Fruit fly (Drosophila melanogaster) whole organism, adult: ENCODE results near the gene Alh.

ENCODE experiments used
- CG11617 ChIP-seq: fragments of 200-800 bp; sonication (Bioruptor generic); optimal IDR thresholded peaks from 2 replicates; lab custom pipeline; 2017; ENCODE audit warnings: mild to moderate bottlenecking, missing biosample characterization, missing genetic modification reagents, missing genetic modification characterization
- CG12768 ChIP-seq: fragments of 200-800 bp; sonication (Bioruptor generic); optimal IDR thresholded peaks from 2 replicates; lab custom pipeline; 2017; ENCODE audit warnings: missing biosample characterization, missing genetic modification characterization, mild to moderate bottlenecking, moderate library complexity, missing genetic modification reagents
- CG14711 ChIP-seq: fragments of 200-800 bp; sonication (Bioruptor generic); optimal IDR thresholded peaks from 2 replicates; lab custom pipeline; 2018; ENCODE audit warnings: missing biosample characterization, mild to moderate bottlenecking, missing genetic modification characterization, moderate library complexity
- CG1620 ChIP-seq: fragments of 200-800 bp; sonication (Bioruptor generic); optimal IDR thresholded peaks from 2 replicates; lab custom pipeline; 2016; ENCODE audit warnings: missing biosample characterization, missing genetic modification characterization
- CG33017 ChIP-seq: fragments of 200-800 bp; sonication (Bioruptor generic); optimal IDR thresholded peaks from 2 replicates; lab custom pipeline; 2018; ENCODE audit warnings: missing biosample characterization, mild to moderate bottlenecking, missing genetic modification characterization, moderate library complexity
- CG5204 ChIP-seq: fragments of 200-800 bp; sonication (Bioruptor generic); optimal IDR thresholded peaks from 2 replicates; lab custom pipeline; 2016; ENCODE audit warnings: missing biosample characterization, missing genetic modification characterization
- CG7045 ChIP-seq: fragments of 200-800 bp; sonication (Bioruptor generic); optimal IDR thresholded peaks from 2 replicates; lab custom pipeline; 2017; ENCODE audit warnings: missing biosample characterization, mild to moderate bottlenecking, missing genetic modification characterization
- CG7101 ChIP-seq: fragments of 200-800 bp; sonication (Bioruptor generic); optimal IDR thresholded peaks from 2 replicates; lab custom pipeline; 2018; ENCODE audit warnings: missing biosample characterization, mild to moderate bottlenecking, missing genetic modification characterization, moderate library complexity
- Clk ChIP-seq: fragments of 200-800 bp; sonication (Bioruptor generic); optimal IDR thresholded peaks from 2 replicates; lab custom pipeline; 2017; ENCODE audit warnings: missing biosample characterization, missing genetic modification characterization
- Crg-1 ChIP-seq: fragments of 200-800 bp; sonication (Bioruptor generic); optimal IDR thresholded peaks from 2 replicates; lab custom pipeline; 2016; ENCODE audit warnings: missing biosample characterization, missing genetic modification characterization
- Hr96 ChIP-seq: fragments of 200-800 bp; sonication (Bioruptor generic); optimal IDR thresholded peaks from 2 replicates; lab custom pipeline; 2016; ENCODE audit warnings: missing biosample characterization, missing genetic modification characterization
- Mnt ChIP-seq: fragments of 200-800 bp; sonication (Bioruptor generic); optimal IDR thresholded peaks from 2 replicates; lab custom pipeline; 2016; ENCODE audit warnings: missing biosample characterization, mild to moderate bottlenecking, missing genetic modification characterization
- bab1 ChIP-seq: fragments of 200-800 bp; sonication (Bioruptor generic); optimal IDR thresholded peaks from 3 replicates; lab custom pipeline; 2019; ENCODE audit warnings: missing biosample characterization, mild to moderate bottlenecking, missing genetic modification characterization, moderate library complexity
- cic ChIP-seq: fragments of 200-800 bp; sonication (Bioruptor generic); optimal IDR thresholded peaks from 2 replicates; lab custom pipeline; 2017; ENCODE audit warnings: missing biosample characterization, mild to moderate bottlenecking, missing genetic modification characterization, moderate library complexity
- cnc ChIP-seq, 2 experiments: fragments of >200 bp; optimal IDR thresholded peaks; 2 replicates each; lab custom pipeline; 2017
- kay ChIP-seq: fragments of 200-800 bp; sonication (Bioruptor generic); peaks from one replicate; lab custom pipeline; 2016; ENCODE audit warnings: missing biosample characterization, missing genetic modification characterization, borderline replicate concordance
- ovo ChIP-seq: fragments of 200-800 bp; sonication (Bioruptor generic); optimal IDR thresholded peaks from 2 replicates; lab custom pipeline; 2016; ENCODE audit warnings: missing biosample characterization, missing genetic modification characterization
- pad ChIP-seq: fragments of 200-800 bp; sonication (Bioruptor generic); optimal IDR thresholded peaks from 3 replicates; lab custom pipeline; 2017; ENCODE audit warnings: missing biosample characterization, missing genetic modification characterization, mild to moderate bottlenecking, moderate library complexity, missing genetic modification reagents
- tj ChIP-seq: fragments of 200-800 bp; sonication (Bioruptor generic); optimal IDR thresholded peaks from 3 replicates; lab custom pipeline; 2017; ENCODE audit warnings: missing biosample characterization, mild to moderate bottlenecking, missing genetic modification characterization, moderate library complexity
- toe ChIP-seq: fragments of 200-800 bp; sonication (Bioruptor generic); optimal IDR thresholded peaks from 2 replicates; lab custom pipeline; 2016; ENCODE audit warnings: missing biosample characterization, missing genetic modification characterization

The Alh gene

dm6 chr3R:7080157-7080916 lies 43.6 kb downstream of the Alh start, which contains the start of gene Ref1:
Gene Ref1, minus strand, starts transcription at chr3R:7080387.
- TF ChIP-seq kay (GFP tag; lab: Kevin White, UChicago) = no peak
- no peak for TF ChIP-seq CG1620 (GFP tag; lab: Kevin White, UChicago)
- TF ChIP-seq tj (GFP tag; lab: Kevin White, UChicago) = no peak
- no peak for TF ChIP-seq CG5204 (GFP tag; lab: Kevin White, UChicago)
- no peak for TF ChIP-seq CG14711 (tag; lab: Kevin White, UChicago)
- no peak for TF ChIP-seq cic (GFP tag; lab: Kevin White, UChicago)
- no peak for TF ChIP-seq CG12768 (GFP tag; lab: Kevin White, UChicago)
- no peak for TF ChIP-seq CG33017 (tag; lab: Kevin White, UChicago)
- peak; percentile 4 for TF ChIP-seq CG7101 (tag; lab: Kevin White, UChicago)
- TF ChIP-seq toe (GFP tag; lab: Kevin White, UChicago) = no peak
- peak; percentile 9 for TF ChIP-seq bab1 (GFP tag; lab: Kevin White, UChicago)
- TF ChIP-seq Mnt = peak; percentile 19
- no peak for TF ChIP-seq Clk (GFP tag; lab: Kevin White, UChicago)
- no peak for TF ChIP-seq pad (GFP tag; lab: Kevin White, UChicago)
- TF ChIP-seq Crg-1 = no peak
- TF ChIP-seq CG7045 = no peak

dm6 chr3R:7079718-7080117 lies 44.3 kb downstream of the Alh start:
- TF ChIP-seq CG1620 (GFP tag; lab: Kevin White, UChicago) = no peak
- TF ChIP-seq bab1 (GFP tag; lab: Kevin White, UChicago) = no peak
- no peak for TF ChIP-seq Clk (GFP tag; lab: Kevin White, UChicago)
- no peak for TF ChIP-seq cnc (optimal IDR thresholded peaks at IDR 0.05; lab: Kevin White, UChicago)
- TF ChIP-seq CG5204 (GFP tag; lab: Kevin White, UChicago) = no peak
- TF ChIP-seq CG33017 (tag; lab: Kevin White, UChicago) = no peak
- no peak for TF ChIP-seq kay (GFP tag; lab: Kevin White, UChicago)
- no peak for TF ChIP-seq CG7101 (tag; lab: Kevin White, UChicago)
- TF ChIP-seq Crg-1 = no peak
- no peak for TF ChIP-seq cic (GFP tag; lab: Kevin White, UChicago)
- TF ChIP-seq CG12768 (GFP tag; lab: Kevin White, UChicago) = no peak

dm6 chr3R:7076293-7076981 lies 47.5 kb downstream of the Alh start:
- TF ChIP-seq kay (GFP tag; lab: Kevin White, UChicago) (no peak), Clk (GFP tag; lab: Kevin White, UChicago) (no peak), Crg-1 (peak; percentile 59), CG11617 (GFP tag; lab: Kevin White, UChicago) (peak; percentile 46), ovo (GFP tag; lab: Kevin White, UChicago) (peak; percentile 64), cnc (optimal IDR thresholded peaks at IDR 0.05; lab: Kevin White, UChicago) (no peak), CG12768 (GFP tag; lab: Kevin White, UChicago) (peak; percentile 96), tj (GFP tag; lab: Kevin White, UChicago) (peak; percentile 37), CG1620 (GFP tag; lab: Kevin White, UChicago) (peak; percentile 60), CG5204 (GFP tag; lab: Kevin White, UChicago) (no peak), bab1 (GFP tag; lab: Kevin White, UChicago) (peak; percentile 94), CG33017 (tag; lab: Kevin White, UChicago) (peak; percentile 90), Hr96 (GFP tag; lab: Kevin White, UChicago) (no peak), cic (GFP tag; lab: Kevin White, UChicago) (peak; percentile 95), toe (GFP tag; lab: Kevin White, UChicago) (peak; percentile 48), CG7101 (tag; lab: Kevin White, UChicago) (peak; percentile 76), CG14711 (tag; lab: Kevin White, UChicago) (peak; percentile 52), pad (GFP tag; lab: Kevin White, UChicago) (peak; percentile 54), Mnt (peak; percentile 22), CG7045 (peak; percentile 90)

- TF ChIP-seq CG7045 = peak; percentile 91
- peak; percentile 81 for TF ChIP-seq CG1620 (GFP tag; lab: Kevin White, UChicago)
- peak; percentile 74 for TF ChIP-seq Mnt
- peak; percentile 91 for TF ChIP-seq CG33017 (tag; lab: Kevin White, UChicago)
- TF ChIP-seq CG7101 (tag; lab: Kevin White, UChicago) = peak; percentile 91
- peak; percentile 87 for TF ChIP-seq Clk (GFP tag; lab: Kevin White, UChicago)
- no peak for TF ChIP-seq CG5204 (GFP tag; lab: Kevin White, UChicago)
- TF ChIP-seq cic (GFP tag; lab: Kevin White, UChicago) = peak; percentile 90
- TF ChIP-seq bab1 (GFP tag; lab: Kevin White, UChicago) = peak; percentile 88
- peak; percentile 67 for TF ChIP-seq tj (GFP tag; lab: Kevin White, UChicago)
- peak; percentile 81 for TF ChIP-seq pad (GFP tag; lab: Kevin White, UChicago)
- TF ChIP-seq ovo (GFP tag; lab: Kevin White, UChicago) = peak; percentile 71
- peak; percentile 82 for TF ChIP-seq toe (GFP tag; lab: Kevin White, UChicago)
- TF ChIP-seq cnc (optimal IDR thresholded peaks at IDR 0.05; lab: Kevin White, UChicago) = no peak
- peak; percentile 96 for TF ChIP-seq CG12768 (GFP tag; lab: Kevin White, UChicago)
- peak; percentile 90 for TF ChIP-seq Hr96 (GFP tag; lab: Kevin White, UChicago)
- TF ChIP-seq CG11617 (GFP tag; lab: Kevin White, UChicago) = peak; percentile 91
- TF ChIP-seq CG14711 (tag; lab: Kevin White, UChicago) = peak; percentile 88
- peak; percentile 94 for TF ChIP-seq kay (GFP tag; lab: Kevin White, UChicago)
- TF ChIP-seq Crg-1 = peak; percentile 70
Observed at dm6 chr3R:7075712-7076183, 48.2 kb downstream of the Alh start.
